Worm (Caenorhabditis elegans): ENCODE data around the gene fkh-7.

- TF ChIP-seq snpc-4 (GFP tag; optimal IDR thresholded peaks at IDR 0.05) (no peak), snpc-4 (tag; optimal IDR thresholded peaks at IDR 0.05) (no peak), ceh-91 (GFP tag; IDR thresholded peaks at IDR 0.05) (no peak), ztf-18 (tag; optimal IDR thresholded peaks at IDR 0.05) (no peak)
These were observed 48.7 kb upstream of the fkh-7 start for ce11 chrIV:5535780-5536179.
